Fruit fly (Drosophila melanogaster) whole organism, embryonic: ENCODE results near the gene CG7582.

Experiments used
- Blimp-1 ChIP-seq: fragments of 200-800 bp; sonication (Bioruptor generic); optimal IDR thresholded peaks from 3 replicates; lab custom pipeline; 2018; ENCODE audit warnings: missing biosample characterization, missing genetic modification characterization, mild to moderate bottlenecking, moderate library complexity, missing genetic modification reagents
- CG15696 ChIP-seq: fragments of 200-800 bp; sonication (Bioruptor generic); optimal IDR thresholded peaks from 2 replicates; lab custom pipeline; 2019; ENCODE audit warnings: missing biosample characterization, mild to moderate bottlenecking, missing genetic modification characterization, moderate library complexity
- CG2712 ChIP-seq: fragments of 200-800 bp; optimal IDR thresholded peaks from 3 replicates; lab custom pipeline; 2019; ENCODE audit warnings: missing biosample characterization, mild to moderate bottlenecking, missing genetic modification characterization, moderate library complexity
- CG9727 ChIP-seq: fragments of 200-800 bp; sonication (Bioruptor generic); optimal IDR thresholded peaks from 3 replicates; lab custom pipeline; 2017; ENCODE audit warnings: missing biosample characterization, mild to moderate bottlenecking, missing genetic modification characterization
- Fer3 ChIP-seq: fragments of 200-800 bp; sonication (Bioruptor generic); optimal IDR thresholded peaks from 2 replicates; lab custom pipeline; 2018; ENCODE audit warnings: missing biosample characterization, mild to moderate bottlenecking, missing genetic modification characterization, moderate library complexity
- NfI ChIP-seq: fragments of 200-800 bp; sonication (Bioruptor generic); optimal IDR thresholded peaks from 3 replicates; lab custom pipeline; 2018; ENCODE audit warnings: missing biosample characterization, mild to moderate bottlenecking, missing genetic modification characterization, moderate library complexity
- fu2 ChIP-seq: fragments of 200-800 bp; sonication (Bioruptor generic); optimal IDR thresholded peaks from 2 replicates; lab custom pipeline; 2016; ENCODE audit warnings: missing biosample characterization, missing genetic modification characterization
- otp ChIP-seq: fragments of 200-800 bp; sonication (Bioruptor generic); IDR thresholded peaks from 3 replicates; pipeline ENCODE4, ENCODE4 v1.3.6; 2022; ENCODE audit warnings: missing biosample characterization, missing genetic modification characterization
- sd ChIP-seq: fragments of 200-800 bp; sonication (Bioruptor generic); optimal IDR thresholded peaks from 3 replicates; lab custom pipeline; 2018; ENCODE audit warnings: missing biosample characterization, mild to moderate bottlenecking, missing genetic modification characterization, moderate library complexity

DNA sequence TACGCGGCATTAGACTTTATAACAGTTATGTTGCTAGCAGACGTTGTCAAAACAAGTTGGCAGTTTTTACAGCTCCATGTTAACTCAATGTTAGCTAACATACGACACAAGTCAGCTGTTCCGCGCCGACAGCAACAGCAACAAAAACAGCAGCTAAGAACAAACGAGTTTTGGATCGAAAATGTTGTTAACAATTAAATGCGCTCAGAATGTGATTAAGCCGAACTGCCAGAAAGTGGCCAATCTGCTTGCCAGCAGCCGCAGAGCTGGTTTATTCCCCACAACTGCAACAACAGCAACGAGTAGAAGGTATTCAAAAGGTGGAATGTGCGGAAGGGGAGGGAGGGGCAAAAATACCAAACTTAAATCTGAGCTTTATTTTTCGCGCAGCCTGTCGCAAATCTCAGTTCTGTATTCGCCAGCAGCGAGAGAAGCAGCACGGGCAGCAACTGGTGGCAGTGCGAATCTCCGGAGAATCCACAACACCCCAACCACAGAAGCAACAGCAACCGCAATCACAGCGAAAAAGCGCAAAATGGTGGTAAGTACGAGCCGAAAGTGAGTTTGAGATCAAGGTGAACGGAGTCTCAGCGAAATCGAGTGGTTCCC is 41.1 kb upstream of the CG7582 start, which contains the start of gene Pcd:
- TF ChIP-seq otp (GFP tag; lab: Robert Waterston, UW) (no peak), fu2 (GFP tag; lab: Kevin White, UChicago) (no peak), Blimp-1 (no peak), Fer3 (tag; lab: Kevin White, UChicago) (no peak), NfI (GFP tag; lab: Kevin White, UChicago) (no peak), CG2712 (no peak), sd (tag; lab: Kevin White, UChicago) (peak; percentile 98), CG15696 (tag; lab: Kevin White, UChicago) (no peak), CG9727 (GFP tag; lab: Kevin White, UChicago) (no peak)
